Fruit fly (Drosophila melanogaster) whole organism, larva: Measurements from ENCODE around the gene CG8765.

Experiments
- noc ChIP-seq: fragments of 200-800 bp; sonication (Bioruptor generic); optimal IDR thresholded peaks from 3 replicates; lab custom pipeline; 2019; ENCODE audit warnings: missing biosample characterization, mild to moderate bottlenecking, missing genetic modification characterization, moderate library complexity

Gene CG8765

dm6 chr3L:19683520-19683919, 3.6 kb downstream of the CG8765 start:
- no peak for TF ChIP-seq noc

DNA sequence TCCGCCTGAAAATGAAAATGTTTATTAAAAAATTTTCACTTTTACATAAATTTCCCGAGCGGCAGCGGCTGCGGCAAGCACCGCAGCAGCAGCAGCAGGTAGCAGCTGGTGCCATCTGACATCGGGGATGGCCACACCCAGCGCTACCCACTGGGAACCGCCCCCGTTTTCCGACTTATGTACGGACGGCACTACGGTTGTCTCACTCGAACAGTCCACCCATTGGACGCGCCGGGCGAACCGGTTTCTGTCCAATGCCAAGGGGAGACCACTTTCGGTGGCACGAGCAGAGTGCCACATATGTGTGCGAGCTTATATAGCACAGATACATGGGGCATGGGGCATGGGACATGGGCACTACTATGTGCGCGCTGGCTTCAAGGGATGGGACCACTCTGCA, 4.3 kb downstream of the CG8765 start:
- TF ChIP-seq noc: no peak

DNA sequence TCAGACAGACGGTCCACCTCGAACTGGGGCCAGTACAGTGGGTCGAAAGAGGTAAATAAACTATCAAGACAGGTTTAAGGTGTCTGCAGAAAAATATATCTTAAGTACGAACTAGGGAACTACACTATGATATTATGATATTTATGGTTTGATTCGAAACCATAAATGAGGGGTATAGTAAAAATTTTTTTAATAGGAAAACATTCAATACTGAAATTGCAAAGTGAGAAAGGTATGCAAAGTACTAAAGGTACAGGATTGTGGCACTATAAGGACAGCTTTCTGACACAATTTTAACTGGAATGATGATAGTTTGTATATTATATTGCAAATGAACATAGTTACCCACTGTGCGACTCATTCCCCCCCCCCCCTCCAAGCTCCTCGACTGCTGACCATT, 11.1 kb downstream of the CG8765 start:
- no peak for TF ChIP-seq noc

DNA sequence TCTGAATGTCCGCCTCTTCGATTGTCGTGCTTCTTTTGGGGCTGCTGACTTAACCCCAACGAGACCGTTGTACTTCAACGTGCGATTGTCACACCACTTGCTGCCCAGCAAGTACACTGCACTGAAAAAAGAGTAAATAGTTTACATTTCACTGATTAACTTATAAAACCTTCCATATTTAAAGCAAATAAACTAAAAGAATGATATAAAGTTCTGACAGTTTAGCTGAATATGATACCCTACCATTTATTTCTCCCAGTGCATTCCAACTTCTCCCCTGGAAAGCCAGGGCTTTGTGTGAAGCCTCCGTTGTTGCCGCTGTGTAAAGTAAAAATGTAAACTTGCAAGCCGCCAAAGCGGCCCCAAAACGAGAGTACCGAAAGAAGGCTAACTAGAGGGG, 12.8 kb downstream of the CG8765 start:
- no peak for TF ChIP-seq noc

DNA sequence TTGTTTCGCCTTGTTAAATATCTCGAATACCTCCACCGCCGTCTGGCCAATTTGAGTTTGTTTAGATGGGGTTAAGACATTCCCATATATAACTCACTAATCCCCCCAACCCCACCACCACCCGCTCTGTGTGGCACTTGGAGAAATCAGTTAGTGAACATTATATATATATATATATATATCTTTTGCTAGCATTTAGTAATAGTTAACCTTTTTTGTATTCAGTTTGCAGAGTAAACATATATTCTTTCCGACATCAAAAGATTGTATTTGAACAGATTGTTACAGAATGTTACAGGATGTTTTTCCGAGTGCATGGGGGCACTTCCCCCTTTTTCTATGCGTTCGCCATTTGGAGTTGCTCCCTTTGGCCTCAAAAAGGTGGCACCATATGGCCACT, 16.7 kb downstream of the CG8765 start:
- no peak for TF ChIP-seq noc

DNA sequence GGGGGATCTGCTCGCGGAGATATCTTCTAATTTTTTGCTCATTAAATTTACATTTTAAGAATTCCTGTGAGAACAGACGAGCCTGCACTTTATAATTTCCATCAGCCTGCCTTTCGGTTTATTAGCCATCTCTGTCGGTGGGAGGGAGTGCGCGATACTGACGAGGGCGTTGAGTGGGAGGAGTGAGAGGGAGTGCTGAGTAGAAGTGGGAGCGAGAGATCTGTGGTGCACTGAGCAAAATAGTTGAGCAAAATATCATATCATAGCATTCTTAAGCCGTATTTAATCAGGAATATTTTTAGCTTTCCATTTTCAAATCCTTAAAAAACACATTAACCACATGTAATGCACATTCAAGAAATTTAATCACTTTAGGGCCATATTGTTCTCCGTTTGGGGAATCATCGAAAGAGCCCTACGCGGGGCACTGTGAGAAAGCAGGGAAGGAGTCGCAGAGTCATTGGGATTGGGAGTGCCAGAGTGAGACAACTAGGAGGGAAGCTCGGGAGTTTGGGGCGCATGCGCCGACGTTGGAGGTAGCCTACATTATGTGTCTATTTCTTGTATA, 22.0 kb downstream of the CG8765 start:
- TF ChIP-seq noc: no peak

dm6 chr3L:19663605-19664230, 23.4 kb downstream of the CG8765 start, which contains the start of gene tey:
Gene tey (minus strand): TSS chr3L:19664104.
- no peak for TF ChIP-seq noc

- TF ChIP-seq noc: no peak
These were observed 24.3 kb downstream of the CG8765 start for dm6 chr3L:19662892-19663291.

- no peak for TF ChIP-seq noc
These were observed 31.2 kb downstream of the CG8765 start for dm6 chr3L:19655923-19656322.

DNA sequence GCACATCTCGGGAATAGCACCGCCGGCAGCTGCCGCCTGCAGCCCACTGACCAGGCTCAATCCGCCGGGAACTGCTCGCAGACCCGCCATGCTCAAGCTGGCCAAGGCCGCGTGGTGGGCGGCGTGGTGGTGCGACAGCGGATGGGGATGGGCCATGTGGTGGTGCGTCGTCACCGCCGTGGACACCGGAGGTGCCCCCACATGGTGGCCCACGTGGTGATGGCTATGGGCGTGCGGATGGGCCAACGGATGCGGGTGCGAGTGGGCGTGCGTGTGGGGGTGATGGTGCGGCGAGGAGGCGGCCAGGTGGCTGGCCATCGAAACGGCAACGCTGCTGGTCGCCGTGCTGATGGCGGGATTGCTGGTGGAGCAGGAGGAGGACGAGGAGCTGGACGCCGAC, 33.7 kb downstream of the CG8765 start:
- TF ChIP-seq noc: no peak

DNA sequence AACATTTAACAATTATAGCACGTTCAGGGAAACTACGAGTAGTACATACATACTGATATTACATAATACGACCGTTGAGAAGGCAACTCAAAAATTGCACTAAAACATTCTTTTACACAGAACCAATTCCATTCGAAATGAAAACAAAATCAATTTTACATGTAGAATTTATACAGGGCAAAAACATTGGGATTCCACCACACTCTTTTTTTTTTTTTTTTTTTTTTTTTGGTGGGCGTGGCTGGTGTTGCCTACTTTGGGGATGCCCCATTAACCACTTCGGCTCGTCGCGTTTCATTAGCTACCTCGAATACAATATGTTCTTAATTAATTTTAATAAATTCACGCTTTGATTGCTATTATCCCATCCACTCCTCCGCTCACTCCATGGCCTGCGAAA, 36.6 kb downstream of the CG8765 start:
- no peak for TF ChIP-seq noc

dm6 chr3L:19650121-19650520, 37.0 kb downstream of the CG8765 start:
- TF ChIP-seq noc: no peak

dm6 chr3L:19649374-19649948, 37.7 kb downstream of the CG8765 start, which contains the start of gene Oat:
Gene Oat (minus strand): TSS chr3L:19649851.
- TF ChIP-seq noc: no peak

dm6 chr3L:19648648-19649047, 38.5 kb downstream of the CG8765 start:
- peak; percentile 91 for TF ChIP-seq noc

DNA sequence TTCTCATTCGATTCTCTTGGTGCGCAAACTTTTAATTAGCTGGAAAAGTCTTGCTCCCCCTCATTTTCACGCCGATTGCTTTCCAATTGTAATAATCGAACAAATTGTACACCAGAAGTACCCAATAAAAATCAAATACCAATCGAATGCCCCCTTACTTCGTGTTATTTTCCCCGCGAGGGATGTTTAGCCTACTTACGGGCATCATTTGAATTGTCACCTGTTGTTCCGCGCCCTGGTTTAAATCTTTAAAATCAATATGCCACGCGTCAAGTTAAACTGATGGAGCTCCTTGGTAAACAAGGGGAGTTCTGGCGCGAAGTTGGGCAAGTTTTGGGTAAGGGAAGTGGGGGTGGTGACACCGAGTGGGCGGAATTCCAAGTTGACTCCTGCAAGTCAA, 40.9 kb downstream of the CG8765 start:
- no peak for TF ChIP-seq noc

DNA sequence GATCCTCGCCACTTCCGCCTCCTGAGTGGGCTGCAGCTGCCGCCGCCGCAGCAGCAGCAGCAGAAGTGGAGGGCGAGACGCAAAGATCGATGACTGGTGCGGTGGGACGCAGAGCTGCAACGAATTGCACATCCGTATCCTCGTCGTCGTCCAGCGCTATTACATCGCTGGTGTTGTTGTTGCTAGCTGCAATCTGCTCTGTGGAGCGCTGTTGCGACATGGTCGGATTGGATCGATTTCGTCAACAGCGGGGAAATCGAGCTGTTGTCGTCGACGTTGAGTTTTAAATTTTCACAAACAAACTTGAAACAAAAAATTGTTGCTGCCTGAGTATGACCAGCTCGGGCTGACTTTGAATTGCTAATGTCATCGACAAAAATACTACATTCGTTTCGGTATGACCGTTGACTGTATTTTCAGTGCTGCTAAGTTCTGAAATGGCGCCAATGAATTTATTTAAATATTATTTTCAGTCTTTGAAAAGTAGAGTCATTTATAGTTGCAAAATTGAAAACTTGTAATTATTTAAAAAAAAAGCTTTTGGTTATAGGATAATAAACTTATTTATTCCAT, 44.6 kb downstream of the CG8765 start, which contains the start of gene Rnf146:
Rnf146 (minus strand) TSS at position 369 of the 573 bp plus-strand sequence.
- TF ChIP-seq noc: no peak

- no peak for TF ChIP-seq noc
These were observed 50.2 kb downstream of the CG8765 start for dm6 chr3L:19636821-19637460.
